Fruit fly (Drosophila melanogaster): Measurements from ENCODE around the gene Spase22-23.
A peak's percentile ranks its signal among the peaks of the same experiment; 100 is the strongest.

Spase22-23 gene

dm6 chr3R:24229870-24230422 lies at the start of gene Spase22-23:
Gene Spase22-23 (minus strand): TSS chr3R:24230035.
- no peak for TF ChIP-seq CG17801 (GFP tag; optimal IDR thresholded peaks at IDR 0.05; ENCODE audit: partially characterized antibody)

dm6 chr3R:24279291-24279690 lies 49.5 kb upstream of the Spase22-23 start, which contains the start of gene shps:
Gene shps (plus strand): TSS chr3R:24279572.
- TF ChIP-seq CG17801 (GFP tag; optimal IDR thresholded peaks at IDR 0.05; ENCODE audit: partially characterized antibody): no peak

- TF ChIP-seq CG17801 (GFP tag; optimal IDR thresholded peaks at IDR 0.05; ENCODE audit: partially characterized antibody): peak; percentile 45
Observed at dm6 chr3R:24278738-24279137, 48.9 kb upstream of the Spase22-23 start.

dm6 chr3R:24276104-24277008 lies 46.5 kb upstream of the Spase22-23 start, which contains the start of gene Orct:
Gene Orct (plus strand): TSS chr3R:24276260.
- no peak for TF ChIP-seq CG17801 (GFP tag; optimal IDR thresholded peaks at IDR 0.05; ENCODE audit: partially characterized antibody)

- no peak for TF ChIP-seq CG17801 (GFP tag; optimal IDR thresholded peaks at IDR 0.05; ENCODE audit: partially characterized antibody)
Observed at dm6 chr3R:24275463-24275862, 45.6 kb upstream of the Spase22-23 start.

- TF ChIP-seq CG17801 (GFP tag; optimal IDR thresholded peaks at IDR 0.05; ENCODE audit: partially characterized antibody): no peak
Observed at dm6 chr3R:24274212-24274611, 44.4 kb upstream of the Spase22-23 start.

dm6 chr3R:24272775-24273290 lies 43.0 kb upstream of the Spase22-23 start, which contains the start of gene Orct2:
Gene Orct2 (plus strand): TSS chr3R:24273029.
- TF ChIP-seq CG17801 (GFP tag; optimal IDR thresholded peaks at IDR 0.05; ENCODE audit: partially characterized antibody): peak; percentile 37

- TF ChIP-seq CG17801 (GFP tag; optimal IDR thresholded peaks at IDR 0.05; ENCODE audit: partially characterized antibody): peak; percentile 58
Observed at dm6 chr3R:24272232-24272631, 42.4 kb upstream of the Spase22-23 start.

- TF ChIP-seq CG17801 (GFP tag; optimal IDR thresholded peaks at IDR 0.05; ENCODE audit: partially characterized antibody): peak; percentile 74
Observed at dm6 chr3R:24271071-24271470, 41.2 kb upstream of the Spase22-23 start, which contains the start of gene jar. Gene jar (minus strand): TSS chr3R:24271233.

- no peak for TF ChIP-seq CG17801 (GFP tag; optimal IDR thresholded peaks at IDR 0.05; ENCODE audit: partially characterized antibody)
Observed at dm6 chr3R:24270578-24270977, 40.7 kb upstream of the Spase22-23 start.

dm6 chr3R:24270034-24270433 lies 40.2 kb upstream of the Spase22-23 start:
- no peak for TF ChIP-seq CG17801 (GFP tag; optimal IDR thresholded peaks at IDR 0.05; ENCODE audit: partially characterized antibody)

dm6 chr3R:24268293-24268692 lies 38.5 kb upstream of the Spase22-23 start:
- no peak for TF ChIP-seq CG17801 (GFP tag; optimal IDR thresholded peaks at IDR 0.05; ENCODE audit: partially characterized antibody)

- peak; percentile 42 for TF ChIP-seq CG17801 (GFP tag; optimal IDR thresholded peaks at IDR 0.05; ENCODE audit: partially characterized antibody)
Observed at dm6 chr3R:24267580-24268202, 37.9 kb upstream of the Spase22-23 start.

- TF ChIP-seq CG17801 (GFP tag; optimal IDR thresholded peaks at IDR 0.05; ENCODE audit: partially characterized antibody): no peak
Observed at dm6 chr3R:24266786-24267579, 37.1 kb upstream of the Spase22-23 start.

Data from ovary, adult (tissue).